Worm (Caenorhabditis elegans) whole organism, L4 larva: Measurements from ENCODE around the gene mlt-7.
A peak's percentile ranks its signal among the peaks of the same experiment; 100 is the strongest.

ENCODE experiments used
- F10B5.3 ChIP-seq: sonication (generic microtip); optimal IDR thresholded peaks from 2 replicates; lab custom pipeline; 2016; ENCODE audit warnings: mild to moderate bottlenecking, missing genetic modification characterization, missing compliant biosample characterization
- F26F4.8 ChIP-seq: fragments of 200-800 bp; sonication (Bioruptor generic); conservative IDR thresholded peaks from 2 replicates; pipeline ENCODE4 v1.3.6; 2022; ENCODE audit warnings: missing genetic modification characterization, missing compliant biosample characterization
- F37D6.2 ChIP-seq: sonication (generic microtip); optimal IDR thresholded peaks from 2 replicates; lab custom pipeline; 2016; ENCODE audit warnings: mild to moderate bottlenecking, missing genetic modification characterization, missing compliant biosample characterization
- T26A8.4 ChIP-seq: fragments of 200-800 bp; sonication (Bioruptor generic); IDR thresholded peaks from 2 replicates; pipeline ENCODE4 v1.3.6; 2022; ENCODE audit warnings: missing genetic modification characterization, missing compliant biosample characterization
- ZK337.2 ChIP-seq: fragments of 200-800 bp; sonication (Bioruptor generic); IDR thresholded peaks from 2 replicates; pipeline ENCODE4 v1.3.6; 2022; ENCODE audit warnings: missing genetic modification reagents, missing genetic modification characterization, missing compliant biosample characterization
- aha-1 ChIP-seq: fragments of 150-350 bp; peaks from one replicate; lab custom pipeline; 2014; ENCODE audit warnings: missing biosample characterization, missing genetic modification characterization
- arid-1 ChIP-seq: fragments of 200-800 bp; sonication (Bioruptor generic); conservative IDR thresholded peaks from 2 replicates; pipeline ENCODE4 v1.3.6; 2022; ENCODE audit warnings: missing genetic modification reagents, missing genetic modification characterization, missing compliant biosample characterization
- attf-4 ChIP-seq: sonication (generic microtip); optimal IDR thresholded peaks from 3 replicates; lab custom pipeline; 2017; ENCODE audit warnings: missing biosample characterization, missing genetic modification characterization
- ceh-28 ChIP-seq: fragments of 150-350 bp; optimal IDR thresholded peaks from 2 replicates; lab custom pipeline; 2014; ENCODE audit warnings: missing biosample characterization, missing genetic modification reagents, missing genetic modification characterization
- ceh-82 ChIP-seq: sonication (generic microtip); optimal IDR thresholded peaks from 2 replicates; lab custom pipeline; 2017; ENCODE audit warnings: missing biosample characterization, missing genetic modification characterization
- ces-1 ChIP-seq: fragments of 150-350 bp; sonication (generic microtip); optimal IDR thresholded peaks from 4 replicates; lab custom pipeline; 2014; ENCODE audit warnings: missing biosample characterization, missing genetic modification reagents, missing genetic modification characterization
- daf-12 ChIP-seq: fragments of 150-350 bp; optimal IDR thresholded peaks from 2 replicates; lab custom pipeline; 2014; ENCODE audit warnings: missing biosample characterization, missing genetic modification reagents, missing genetic modification characterization
- daf-8 ChIP-seq: fragments of 200-800 bp; sonication (Bioruptor generic); IDR thresholded peaks from 2 replicates; pipeline ENCODE4 v1.3.6; 2022; ENCODE audit warnings: missing genetic modification characterization, missing compliant biosample characterization
- dmd-9 ChIP-seq: fragments of 200-800 bp; sonication (Bioruptor generic); IDR thresholded peaks from 2 replicates; pipeline ENCODE4 v1.3.6; 2022; ENCODE audit warnings: missing genetic modification reagents, missing genetic modification characterization, missing compliant biosample characterization
- egl-43 ChIP-seq: fragments of 200-800 bp; sonication (Bioruptor generic); IDR thresholded peaks from 2 replicates; pipeline ENCODE4 v1.3.6; 2022; ENCODE audit warnings: missing genetic modification reagents, missing genetic modification characterization, missing compliant biosample characterization
- hif-1 ChIP-seq, 2 experiments: sonication (generic microtip); optimal IDR thresholded peaks; 2 replicates each; lab custom pipeline; 2016 to 2017; ENCODE audit warnings: missing compliant biosample characterization in 2 of 2, missing genetic modification characterization in 2 of 2, missing genetic modification reagents in 2 of 2, missing genotype in 2 of 2, mild to moderate bottlenecking in 1 of 2
- hlh-11 ChIP-seq: fragments of 200-800 bp; sonication (Bioruptor generic); optimal IDR thresholded peaks from 2 replicates; lab custom pipeline; 2018; ENCODE audit warnings: mild to moderate bottlenecking, missing genetic modification characterization, missing compliant biosample characterization
- jun-1 ChIP-seq: fragments of 150-350 bp; optimal IDR thresholded peaks from 2 replicates; lab custom pipeline; 2014; ENCODE audit warnings: missing biosample characterization, missing genetic modification reagents, missing genetic modification characterization
- lin-15B ChIP-seq: fragments of 150-350 bp; sonication (generic microtip); optimal IDR thresholded peaks from 3 replicates; lab custom pipeline; 2014; ENCODE audit warnings: missing biosample characterization, missing genetic modification characterization
- madf-5 ChIP-seq, 2 experiments: fragments of 200-800 bp; sonication (Bioruptor generic); IDR thresholded peaks; 2 replicates each; pipeline ENCODE4 v1.3.6; 2022; ENCODE audit warnings: missing compliant biosample characterization in 2 of 2, missing genetic modification characterization in 2 of 2
- madf-9 ChIP-seq: fragments of 200-800 bp; sonication (Bioruptor generic); conservative IDR thresholded peaks from 2 replicates; pipeline ENCODE4 v1.3.6; 2022; ENCODE audit warnings: missing genetic modification reagents, missing genetic modification characterization, missing compliant biosample characterization
- mdl-1 ChIP-seq, 2 experiments: fragments of 150-350 bp in 1 of 2; sonication (generic microtip) in 1 of 2; optimal IDR thresholded peaks; 2 replicates each; lab custom pipeline; 2014 to 2017; ENCODE audit warnings: missing biosample characterization in 2 of 2, missing genetic modification characterization in 2 of 2
- mep-1 ChIP-seq: fragments of 150-350 bp; sonication (generic microtip); optimal IDR thresholded peaks from 3 replicates; lab custom pipeline; 2014; ENCODE audit warnings: missing biosample characterization, missing genetic modification characterization
- mes-2 ChIP-seq: sonication (generic microtip); optimal IDR thresholded peaks from 2 replicates; lab custom pipeline; 2016; ENCODE audit warnings: missing genotype, mild to moderate bottlenecking, missing genetic modification characterization, missing compliant biosample characterization; ENCODE audit not compliant: poor library complexity, severe bottlenecking
- mxl-2 ChIP-seq: fragments of 200-800 bp; sonication (Bioruptor generic); conservative IDR thresholded peaks from 2 replicates; pipeline ENCODE4 v1.3.6; 2022; ENCODE audit warnings: missing genetic modification reagents, missing genetic modification characterization, missing compliant biosample characterization
- mxl-3 ChIP-seq: fragments of 200-800 bp; sonication (Bioruptor generic); optimal IDR thresholded peaks from 2 replicates; lab custom pipeline; 2018; ENCODE audit warnings: mild to moderate bottlenecking, missing genetic modification characterization, missing compliant biosample characterization
- nhr-10 ChIP-seq: fragments of 150-350 bp; optimal IDR thresholded peaks from 2 replicates; lab custom pipeline; 2014; ENCODE audit warnings: missing biosample characterization, missing genetic modification characterization
- nhr-11 ChIP-seq: fragments of 150-350 bp; optimal IDR thresholded peaks from 2 replicates; lab custom pipeline; 2014; ENCODE audit warnings: missing biosample characterization, missing genetic modification characterization
- nhr-237 ChIP-seq: sonication (generic microtip); optimal IDR thresholded peaks from 2 replicates; lab custom pipeline; 2017; ENCODE audit warnings: missing biosample characterization, missing genetic modification characterization
- nhr-42 ChIP-seq: fragments of 200-800 bp; sonication (Bioruptor generic); IDR thresholded peaks from 2 replicates; pipeline ENCODE4 v1.3.6; 2022; ENCODE audit warnings: missing genetic modification characterization, missing compliant biosample characterization
- nhr-77 ChIP-seq: fragments of 150-350 bp; optimal IDR thresholded peaks from 2 replicates; lab custom pipeline; 2014; ENCODE audit warnings: missing biosample characterization, missing genetic modification characterization
- php-3 ChIP-seq: fragments of 200-800 bp; sonication (Bioruptor generic); IDR thresholded peaks from 2 replicates; pipeline ENCODE4 v1.3.6; 2022; ENCODE audit warnings: missing genetic modification reagents, missing genetic modification characterization, missing compliant biosample characterization
- pqm-1 ChIP-seq: sonication (generic microtip); optimal IDR thresholded peaks from 2 replicates; lab custom pipeline; 2017; ENCODE audit warnings: missing biosample characterization, missing genetic modification characterization
- saeg-2 ChIP-seq: fragments of 200-800 bp; sonication (Bioruptor generic); IDR thresholded peaks from 2 replicates; pipeline ENCODE4 v1.3.6; 2022; ENCODE audit warnings: missing genetic modification reagents, missing genetic modification characterization, missing compliant biosample characterization
- sdz-12 ChIP-seq: fragments of 200-800 bp; sonication (Bioruptor generic); optimal IDR thresholded peaks from 2 replicates; lab custom pipeline; 2018; ENCODE audit warnings: mild to moderate bottlenecking, missing genetic modification characterization, missing compliant biosample characterization
- tra-1 ChIP-seq: fragments of 200-800 bp; sonication (Bioruptor generic); IDR thresholded peaks from 2 replicates; pipeline ENCODE4 v1.3.6; 2022; ENCODE audit warnings: missing genetic modification reagents, missing genetic modification characterization, missing compliant biosample characterization
- unc-130 ChIP-seq: sonication (generic microtip); optimal IDR thresholded peaks from 2 replicates; lab custom pipeline; 2016; ENCODE audit warnings: missing genetic modification reagents, missing genetic modification characterization, missing compliant biosample characterization
- unc-62 ChIP-seq, 3 experiments: fragments of 150-350 bp in 1 of 3; sonication (generic microtip); optimal IDR thresholded peaks in 2 of 3; peaks in 1 of 3; 1 replicate in 1 of 3; 2 replicates in 2 of 3; lab custom pipeline; 2014 to 2017; ENCODE audit warnings: missing biosample characterization in 3 of 3, missing genetic modification characterization in 3 of 3, missing genetic modification reagents in 3 of 3, missing genotype in 1 of 3
- zag-1 ChIP-seq: fragments of 150-350 bp; optimal IDR thresholded peaks from 2 replicates; lab custom pipeline; 2014; ENCODE audit warnings: missing biosample characterization, missing genetic modification characterization
- zfp-3 ChIP-seq: fragments of 200-800 bp; sonication (Bioruptor generic); conservative IDR thresholded peaks from 2 replicates; pipeline ENCODE4 v1.3.6; 2022; ENCODE audit warnings: missing genetic modification reagents, missing genetic modification characterization, missing compliant biosample characterization
- zip-11 ChIP-seq: fragments of 200-800 bp; sonication (Bioruptor generic); IDR thresholded peaks from 2 replicates; pipeline ENCODE4 v1.3.6; 2022; ENCODE audit warnings: missing genetic modification characterization, missing compliant biosample characterization

Gene mlt-7

ce11 chrII:4376295-4377172, 16.3 kb upstream of the mlt-7 start, which contains the start of gene ntl-2 (continued):
- TF ChIP-seq unc-62 (GFP tag; optimal IDR thresholded peaks at IDR 0.05 in 1 of 2; lab: Kevin White, UChicago) (peak in 1 of 2 experiments; percentile 96), unc-62 (tag; optimal IDR thresholded peaks at IDR 0.05; lab: Kevin White, UChicago) (no peak), tra-1 (peak; percentile 84), mxl-2 (0 out of 2 replicates have a peak, but pooled peaks have one; percentile 27), attf-4 (no peak), lin-15B (tag; lab: Kevin White, UChicago) (peak; percentile 75), dmd-9 (GFP tag; lab: Robert Waterston, UW) (peak; percentile 87), php-3 (GFP tag; lab: Robert Waterston, UW) (peak; percentile 57; the same call in 1 of the 2 replicates), nhr-10 (tag; lab: Kevin White, UChicago) (peak; percentile 14), nhr-237 (tag; lab: Kevin White, UChicago) (peak; percentile 28), madf-9 (GFP tag; lab: Robert Waterston, UW) (peak; percentile 84), zfp-3 (GFP tag; lab: Robert Waterston, UW) (peak; percentile 50; the same call in 1 of the 2 replicates), hif-1 (tag; optimal IDR thresholded peaks at IDR 0.05; lab: Kevin White, UChicago) (peak; percentile 20 to 95), nhr-42 (peak; percentile 90), hlh-11 (peak; percentile 99), ceh-28 (tag; lab: Kevin White, UChicago) (peak; percentile 71), F10B5.3 (tag; lab: Kevin White, UChicago) (peak; percentile 1), ceh-82 (tag; lab: Kevin White, UChicago) (no peak), madf-5 (GFP tag; IDR thresholded peaks at IDR 0.05; lab: Robert Waterston, UW) (peak in 1 of 2 experiments; percentile 93; a peak in 2 of 4 replicates), nhr-77 (tag; lab: Kevin White, UChicago) (peak; percentile 93), mdl-1 (tag; optimal IDR thresholded peaks at IDR 0.05; lab: Kevin White, UChicago) (peak; percentile 69 to 97), zag-1 (tag; lab: Kevin White, UChicago) (peak; percentile 10), daf-12 (tag; lab: Kevin White, UChicago) (no peak), jun-1 (tag; lab: Kevin White, UChicago) (peak; percentile 89), saeg-2 (peak; percentile 86), unc-130 (GFP tag; lab: Kevin White, UChicago) (no peak), daf-8 (GFP tag; lab: Robert Waterston, UW) (0 out of 2 replicates have a peak, but pooled peaks have one; percentile 44), sdz-12 (GFP tag; lab: Kevin White, UChicago) (peak; percentile 61), pqm-1 (tag; lab: Kevin White, UChicago) (peak; percentile 11), mep-1 (tag; lab: Kevin White, UChicago) (peak; percentile 98), F37D6.2 (tag; lab: Kevin White, UChicago) (peak; percentile 87), ces-1 (no peak), aha-1 (tag; lab: Kevin White, UChicago) (peak; percentile 98), egl-43 (GFP tag; lab: Robert Waterston, UW) (peak; percentile 87), ZK337.2 (0 out of 2 replicates have a peak, but pooled peaks have one; percentile 19), mxl-3 (GFP tag; lab: Kevin White, UChicago) (peak; percentile 96), mes-2 (tag; lab: Kevin White, UChicago) (peak; percentile 91), F26F4.8 (GFP tag; lab: Robert Waterston, UW) (no peak)

ce11 chrII:4378195-4378594, 14.6 kb upstream of the mlt-7 start, which contains the start of gene B0286.1:
B0286.1 (plus strand) TSS chrII:4378495.
- no peak for TF ChIP-seq ces-1
- TF ChIP-seq nhr-11 (tag; lab: Kevin White, UChicago): no peak
- no peak for TF ChIP-seq zfp-3 (GFP tag; lab: Robert Waterston, UW)
- no peak for TF ChIP-seq T26A8.4 (GFP tag; lab: Robert Waterston, UW)
- no peak for TF ChIP-seq zip-11 (GFP tag; lab: Robert Waterston, UW)
- TF ChIP-seq jun-1 (tag; lab: Kevin White, UChicago): no peak
- TF ChIP-seq arid-1 (GFP tag; lab: Robert Waterston, UW): no peak
